Worm (Caenorhabditis elegans) whole organism, young adult: Measurements from ENCODE around the gene R07E5.19.

Experiments
- B0019.2 ChIP-seq: fragments of 200-800 bp; sonication (Bioruptor generic); conservative IDR thresholded peaks from 2 replicates; pipeline ENCODE4 v1.3.6; 2022; ENCODE audit warnings: missing genetic modification reagents, missing genetic modification characterization, missing compliant biosample characterization
- B0261.1 ChIP-seq: sonication (generic microtip); optimal IDR thresholded peaks from 2 replicates; lab custom pipeline; 2016; ENCODE audit warnings: mild to moderate bottlenecking, missing genetic modification characterization, moderate library complexity, missing compliant biosample characterization
- C17E4.6 ChIP-seq: fragments of 200-800 bp; sonication (Bioruptor generic); IDR thresholded peaks from 2 replicates; pipeline ENCODE4 v1.3.6; 2022; ENCODE audit warnings: missing genetic modification reagents, missing genetic modification characterization, missing compliant biosample characterization
- F22D6.2 ChIP-seq: sonication (generic microtip); optimal IDR thresholded peaks from 2 replicates; lab custom pipeline; 2016; ENCODE audit warnings: mild to moderate bottlenecking, missing genetic modification characterization, missing compliant biosample characterization
- F23B12.7 ChIP-seq: sonication (generic microtip); optimal IDR thresholded peaks from 2 replicates; lab custom pipeline; 2017; ENCODE audit warnings: missing genetic modification characterization, mild to moderate bottlenecking, missing compliant biosample characterization, antibody characterized with exemption, moderate library complexity; ENCODE audit not compliant: insufficient read depth
- F55B11.4 ChIP-seq: sonication (generic microtip); optimal IDR thresholded peaks from 2 replicates; lab custom pipeline; 2016; ENCODE audit warnings: missing compliant biosample characterization, missing genetic modification characterization, borderline replicate concordance; ENCODE audit not compliant: insufficient read depth
- Y53F4B.3 ChIP-seq: fragments of 200-800 bp; sonication (Bioruptor generic); IDR thresholded peaks from 2 replicates; pipeline ENCODE4 v1.3.6; 2022; ENCODE audit warnings: missing genetic modification reagents, missing genetic modification characterization, missing compliant biosample characterization
- ccch-3 ChIP-seq: fragments of 200-800 bp; sonication (Bioruptor generic); optimal IDR thresholded peaks from 2 replicates; lab custom pipeline; 2018; ENCODE audit warnings: mild to moderate bottlenecking, missing genetic modification characterization, missing compliant biosample characterization
- cebp-2 ChIP-seq: fragments of 200-800 bp; sonication (Bioruptor generic); IDR thresholded peaks from 2 replicates; pipeline ENCODE4 v1.3.6; 2022; ENCODE audit warnings: missing genetic modification characterization, missing compliant biosample characterization
- ceh-100 ChIP-seq: fragments of 200-800 bp; sonication (Bioruptor generic); IDR thresholded peaks from 2 replicates; pipeline ENCODE4 v1.3.6; 2022; ENCODE audit warnings: missing genetic modification reagents, missing genetic modification characterization, missing compliant biosample characterization
- ceh-27 ChIP-seq: fragments of 200-800 bp; sonication (Bioruptor generic); optimal IDR thresholded peaks from 2 replicates; lab custom pipeline; 2018; ENCODE audit warnings: mild to moderate bottlenecking, missing genetic modification characterization, moderate library complexity, missing compliant biosample characterization
- chd-7 ChIP-seq: sonication (generic microtip); optimal IDR thresholded peaks from 2 replicates; lab custom pipeline; 2016; ENCODE audit warnings: mild to moderate bottlenecking, missing genetic modification characterization, moderate library complexity, missing compliant biosample characterization
- dox-1 ChIP-seq: fragments of 200-800 bp; sonication (Bioruptor generic); IDR thresholded peaks from 2 replicates; pipeline ENCODE4 v1.3.6; 2022; ENCODE audit warnings: missing genetic modification reagents, missing genetic modification characterization, missing compliant biosample characterization
- dpff-1 ChIP-seq: sonication (generic microtip); optimal IDR thresholded peaks from 2 replicates; lab custom pipeline; 2017; ENCODE audit warnings: mild to moderate bottlenecking, missing genetic modification characterization, missing compliant biosample characterization
- efl-1 ChIP-seq: fragments of 150-350 bp; optimal IDR thresholded peaks from 2 replicates; lab custom pipeline; 2014; ENCODE audit warnings: missing biosample characterization, missing genetic modification reagents, missing genetic modification characterization
- ets-4 ChIP-seq: fragments of 200-800 bp; sonication (Bioruptor generic); optimal IDR thresholded peaks from 2 replicates; lab custom pipeline; 2018; ENCODE audit warnings: mild to moderate bottlenecking, missing genetic modification characterization, missing compliant biosample characterization
- gei-17 ChIP-seq: fragments of 200-800 bp; sonication (Bioruptor generic); optimal IDR thresholded peaks from 2 replicates; lab custom pipeline; 2018; ENCODE audit warnings: mild to moderate bottlenecking, missing genetic modification characterization, missing compliant biosample characterization
- hmg-1.2 ChIP-seq: fragments of 200-800 bp; sonication (Bioruptor generic); IDR thresholded peaks from 2 replicates; pipeline ENCODE4 v1.3.6; 2022; ENCODE audit warnings: missing genetic modification reagents, missing genetic modification characterization, missing compliant biosample characterization
- hrde-1 ChIP-seq: sonication (generic microtip); optimal IDR thresholded peaks from 2 replicates; lab custom pipeline; 2016; ENCODE audit warnings: missing genetic modification characterization, mild to moderate bottlenecking, missing compliant biosample characterization, moderate library complexity, missing genotype, missing genetic modification reagents, borderline replicate concordance
- hsf-1 ChIP-seq: fragments of 200-800 bp; sonication (Bioruptor generic); IDR thresholded peaks from 2 replicates; pipeline ENCODE4 v1.3.6; 2022; ENCODE audit warnings: missing genetic modification reagents, missing genetic modification characterization, missing compliant biosample characterization
- lin-35 ChIP-seq, 3 experiments: fragments of 150-350 bp in 2 of 3; sonication (generic microtip) in 1 of 3; optimal IDR thresholded peaks; 2 replicates each; lab custom pipeline; 2014 to 2018; ENCODE audit warnings: missing biosample characterization in 3 of 3, missing genetic modification characterization in 3 of 3, missing genetic modification reagents in 3 of 3
- lin-40 ChIP-seq: sonication (generic microtip); optimal IDR thresholded peaks from 2 replicates; lab custom pipeline; 2016; ENCODE audit warnings: missing genetic modification characterization, mild to moderate bottlenecking, missing compliant biosample characterization, missing genotype, missing genetic modification reagents
- lin-54 ChIP-seq: fragments of 200-800 bp; sonication (Bioruptor generic); optimal IDR thresholded peaks from 2 replicates; lab custom pipeline; 2018; ENCODE audit warnings: mild to moderate bottlenecking, missing genetic modification characterization, missing compliant biosample characterization
- lir-1 ChIP-seq: fragments of 200-800 bp; sonication (Bioruptor generic); conservative IDR thresholded peaks from 2 replicates; pipeline ENCODE4 v1.3.6; 2022; ENCODE audit warnings: missing genetic modification reagents, missing genetic modification characterization, missing compliant biosample characterization
- lsl-1 ChIP-seq: fragments of 200-800 bp; sonication (Bioruptor generic); optimal IDR thresholded peaks from 2 replicates; lab custom pipeline; 2018; ENCODE audit warnings: mild to moderate bottlenecking, missing genetic modification characterization, moderate library complexity, missing compliant biosample characterization
- madf-3 ChIP-seq: fragments of 200-800 bp; sonication (Bioruptor generic); IDR thresholded peaks from 2 replicates; pipeline ENCODE4 v1.3.6; 2022; ENCODE audit warnings: missing genetic modification reagents, missing genetic modification characterization, missing compliant biosample characterization
- madf-8 ChIP-seq: fragments of 200-800 bp; sonication (Bioruptor generic); conservative IDR thresholded peaks from 2 replicates; pipeline ENCODE4 v1.3.6; 2022; ENCODE audit warnings: missing genetic modification reagents, missing genetic modification characterization, missing compliant biosample characterization
- mxl-1 ChIP-seq: sonication (generic microtip); optimal IDR thresholded peaks from 2 replicates; lab custom pipeline; 2016; ENCODE audit warnings: missing genetic modification characterization, missing compliant biosample characterization
- nfya-1 ChIP-seq: sonication (generic microtip); optimal IDR thresholded peaks from 2 replicates; lab custom pipeline; 2017; ENCODE audit warnings: antibody characterized with exemption, missing compliant biosample characterization, missing genetic modification characterization, borderline replicate concordance; ENCODE audit not compliant: insufficient read depth
- nhr-120 ChIP-seq: fragments of 200-800 bp; sonication (Bioruptor generic); IDR thresholded peaks from 2 replicates; pipeline ENCODE4 v1.3.6; 2022; ENCODE audit warnings: missing genetic modification characterization, missing compliant biosample characterization
- nhr-179 ChIP-seq: sonication (generic microtip); optimal IDR thresholded peaks from 2 replicates; lab custom pipeline; 2016; ENCODE audit warnings: mild to moderate bottlenecking, missing genetic modification characterization, missing compliant biosample characterization
- nhr-80 ChIP-seq: sonication (generic microtip); optimal IDR thresholded peaks from 2 replicates; lab custom pipeline; 2016; ENCODE audit warnings: missing genetic modification characterization, missing compliant biosample characterization
- pbrm-1 ChIP-seq: fragments of 200-800 bp; sonication (Bioruptor generic); IDR thresholded peaks from 2 replicates; pipeline ENCODE4 v1.3.6; 2022; ENCODE audit warnings: missing genetic modification reagents, missing genetic modification characterization, missing compliant biosample characterization
- rcor-1 ChIP-seq: fragments of 200-800 bp; sonication (Bioruptor generic); IDR thresholded peaks from 2 replicates; pipeline ENCODE4 v1.3.6; 2022; ENCODE audit warnings: missing genetic modification reagents, missing genetic modification characterization, missing compliant biosample characterization
- repo-1 ChIP-seq: sonication (generic microtip); optimal IDR thresholded peaks from 2 replicates; lab custom pipeline; 2017; ENCODE audit warnings: mild to moderate bottlenecking, missing genetic modification characterization, missing compliant biosample characterization
- rpc-1 ChIP-seq, 2 experiments: fragments of 150-350 bp in 1 of 2; sonication (generic microtip) in 1 of 2; optimal IDR thresholded peaks; 2 replicates each; lab custom pipeline; 2014 to 2018; ENCODE audit warnings: missing biosample characterization in 1 of 2, missing genetic modification characterization in 1 of 2, missing genetic modification reagents in 1 of 2, missing genotype in 1 of 2
- snpc-1.3 ChIP-seq: sonication (generic microtip); optimal IDR thresholded peaks from 2 replicates; lab custom pipeline; 2017; ENCODE audit warnings: missing genetic modification characterization, mild to moderate bottlenecking, missing compliant biosample characterization, antibody characterized with exemption, moderate library complexity, missing genotype, missing genetic modification reagents; ENCODE audit not compliant: insufficient read depth
- snpc-4 ChIP-seq, 5 experiments: fragments of 150-350 bp in 1 of 5; sonication (generic microtip) in 4 of 5; optimal IDR thresholded peaks; 2 replicates each; lab custom pipeline; 2014 to 2018; ENCODE audit warnings: missing genetic modification characterization in 5 of 5, missing biosample characterization in 3 of 5, antibody characterized with exemption in 2 of 5, mild to moderate bottlenecking in 2 of 5, missing compliant biosample characterization in 2 of 5, missing genotype in 2 of 5, moderate library complexity in 2 of 5, missing genetic modification reagents in 1 of 5
- tbp1 ChIP-seq: fragments of 200-800 bp; sonication (Bioruptor generic); optimal IDR thresholded peaks from 2 replicates; lab custom pipeline; 2018; ENCODE audit warnings: mild to moderate bottlenecking, missing genetic modification characterization, missing compliant biosample characterization
- tbx-9 ChIP-seq: sonication (generic microtip); optimal IDR thresholded peaks from 2 replicates; lab custom pipeline; 2016; ENCODE audit warnings: borderline replicate concordance, missing genetic modification characterization, inconsistent platforms, missing compliant biosample characterization
- tlf-1 ChIP-seq: fragments of 200-800 bp; sonication (Bioruptor generic); optimal IDR thresholded peaks from 2 replicates; lab custom pipeline; 2018; ENCODE audit warnings: mild to moderate bottlenecking, missing genetic modification characterization, missing compliant biosample characterization
- unc-130 ChIP-seq: sonication (generic microtip); optimal IDR thresholded peaks from 2 replicates; lab custom pipeline; 2016; ENCODE audit warnings: missing genetic modification reagents, missing genetic modification characterization, missing compliant biosample characterization
- ztf-6 ChIP-seq: fragments of 200-800 bp; sonication (Bioruptor generic); IDR thresholded peaks from 2 replicates; pipeline ENCODE4 v1.3.6; 2022; ENCODE audit warnings: missing genetic modification reagents, missing genetic modification characterization, missing compliant biosample characterization

Gene R07E5.19

DNA sequence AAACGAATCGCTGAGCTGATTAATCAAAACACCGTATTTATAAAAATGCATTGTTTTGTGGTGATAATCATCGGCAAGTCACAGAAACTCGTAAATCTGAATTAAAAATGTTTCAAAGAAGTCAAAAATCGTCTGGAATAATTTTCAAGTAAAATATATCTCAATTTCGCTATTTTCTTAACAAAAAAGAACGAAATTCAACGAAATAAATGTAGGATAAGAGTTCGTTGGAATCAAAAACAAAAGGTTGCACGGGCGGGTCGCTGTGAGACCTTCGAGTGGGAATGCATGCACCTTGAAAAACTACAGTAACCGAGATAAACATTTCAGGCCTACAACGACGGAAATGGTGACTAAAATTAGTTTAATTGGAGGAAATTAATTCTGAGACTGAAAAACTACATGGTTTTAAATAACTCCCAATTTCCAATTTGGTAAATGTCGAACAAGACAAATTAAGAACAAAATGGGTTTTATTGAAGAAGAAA is 16.5 kb upstream of the R07E5.19 start, which contains the start of gene C28A5.1 (continued):
- TF ChIP-seq snpc-1.3 (tag; lab: Kevin White, UChicago) = peak; percentile 81
- TF ChIP-seq lin-54 (GFP tag; lab: Kevin White, UChicago) = peak; percentile 41
- peak; percentile 67 for TF ChIP-seq hrde-1 (tag; lab: Kevin White, UChicago)
- TF ChIP-seq tlf-1 = peak; percentile 30
- TF ChIP-seq F23B12.7 (tag; lab: Kevin White, UChicago) = peak; percentile 65
- peak; percentile 79 for TF ChIP-seq unc-130 (GFP tag; lab: Kevin White, UChicago)
- peak; percentile 39 for TF ChIP-seq tbp1 (GFP tag; lab: Kevin White, UChicago)
- TF ChIP-seq Y53F4B.3 (GFP tag; lab: Robert Waterston, UW) = no peak
- TF ChIP-seq ccch-3 = no peak
- peak in 1 of 3 experiments; percentile 41 for TF ChIP-seq lin-35 (GFP tag; optimal IDR thresholded peaks at IDR 0.05; lab: Kevin White, UChicago)
- TF ChIP-seq pbrm-1 (GFP tag; lab: Robert Waterston, UW) = no peak
- TF ChIP-seq madf-3 (GFP tag; lab: Robert Waterston, UW) = no peak
- peak; percentile 81 for TF ChIP-seq efl-1
- TF ChIP-seq nhr-179 (tag; lab: Kevin White, UChicago) = no peak
- no peak for TF ChIP-seq mxl-1 (tag; lab: Kevin White, UChicago)
- no peak for TF ChIP-seq nfya-1 (tag; lab: Kevin White, UChicago)
- peak; percentile 7; the same call in 1 of the 2 replicates for TF ChIP-seq rcor-1 (GFP tag; lab: Robert Waterston, UW)

DNA sequence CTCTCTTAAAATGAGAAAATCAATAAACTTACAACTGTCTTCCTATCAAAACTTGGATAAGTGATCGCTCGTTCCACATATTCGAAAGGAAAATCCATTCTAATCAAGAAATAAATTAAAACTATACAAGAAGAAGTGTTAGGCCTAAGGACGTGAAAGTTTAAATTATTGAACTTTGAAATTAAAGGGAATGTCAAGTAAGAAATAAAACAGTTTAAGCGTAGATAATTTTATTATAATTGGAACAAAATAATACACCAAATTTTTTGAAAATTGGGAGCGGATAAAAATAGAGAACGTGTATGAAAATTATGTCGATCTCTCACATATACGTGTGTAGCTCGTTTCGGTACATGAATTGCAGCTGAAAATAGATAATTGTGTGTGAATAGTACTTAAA is 11.5 kb upstream of the R07E5.19 start, which contains the start of gene C28A5.6:
Gene C28A5.6, minus strand, starts transcription at position 101 of the 400 bp plus-strand sequence.
- TF ChIP-seq C17E4.6 (no peak), lin-40 (tag; lab: Kevin White, UChicago) (no peak)

DNA sequence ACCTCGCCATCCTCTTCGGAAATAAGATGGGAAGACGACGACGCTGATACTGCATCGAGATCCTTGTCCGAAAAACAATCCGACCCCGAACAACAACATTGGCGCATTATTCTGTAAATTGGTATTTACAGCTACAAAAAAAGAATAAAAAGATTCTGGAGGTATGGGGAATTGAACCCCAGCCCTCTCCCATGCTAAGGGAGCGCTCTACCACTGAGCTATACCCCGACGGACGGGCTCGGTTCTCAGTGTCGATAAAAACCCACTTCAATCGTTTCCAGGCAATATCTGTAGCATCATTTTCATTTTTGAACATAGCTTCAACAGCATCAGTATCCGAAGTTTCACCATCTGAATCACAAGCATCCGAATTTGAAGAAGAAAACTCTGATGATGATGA is 10.9 kb upstream of the R07E5.19 start:
- TF ChIP-seq Y53F4B.3 (GFP tag; lab: Robert Waterston, UW) (no peak), gei-17 (GFP tag; lab: Kevin White, UChicago) (no peak), ccch-3 (no peak), tbx-9 (tag; lab: Kevin White, UChicago) (no peak), ceh-100 (GFP tag; lab: Robert Waterston, UW) (no peak), snpc-4 (GFP tag; optimal IDR thresholded peaks at IDR 0.05; lab: Kevin White, UChicago) (no peak), snpc-4 (tag; optimal IDR thresholded peaks at IDR 0.05; lab: Kevin White, UChicago) (peak; percentile 7 to 87 (median 58)), nhr-80 (tag; lab: Kevin White, UChicago) (peak; percentile 13), dpff-1 (tag; lab: Kevin White, UChicago) (no peak), ets-4 (GFP tag; lab: Kevin White, UChicago) (no peak), F22D6.2 (no peak), rpc-1 (optimal IDR thresholded peaks at IDR 0.05; lab: Kevin White, UChicago) (peak; percentile 58), rpc-1 (tag; optimal IDR thresholded peaks at IDR 0.05; lab: Kevin White, UChicago) (peak; percentile 77), ceh-27 (peak; percentile 4), ztf-6 (no peak), F55B11.4 (tag; lab: Kevin White, UChicago) (no peak), mxl-1 (tag; lab: Kevin White, UChicago) (no peak), hmg-1.2 (GFP tag; lab: Robert Waterston, UW) (peak; percentile 54), cebp-2 (GFP tag; lab: Robert Waterston, UW) (no peak), nhr-120 (GFP tag; lab: Robert Waterston, UW) (no peak), B0019.2 (no peak), lir-1 (GFP tag; lab: Robert Waterston, UW) (no peak), lin-40 (tag; lab: Kevin White, UChicago) (no peak), chd-7 (tag; lab: Kevin White, UChicago) (peak; percentile 6), repo-1 (tag; lab: Kevin White, UChicago) (no peak), hsf-1 (GFP tag; lab: Robert Waterston, UW) (no peak), dox-1 (GFP tag; lab: Robert Waterston, UW) (peak; percentile 77), lsl-1 (GFP tag; lab: Kevin White, UChicago) (peak; percentile 26), madf-8 (GFP tag; lab: Robert Waterston, UW) (peak; percentile 61), B0261.1 (tag; lab: Kevin White, UChicago) (peak; percentile 71)
